Worm (Caenorhabditis elegans): Measurements from ENCODE around the gene F08G2.8.

F08G2.8 gene

DNA sequence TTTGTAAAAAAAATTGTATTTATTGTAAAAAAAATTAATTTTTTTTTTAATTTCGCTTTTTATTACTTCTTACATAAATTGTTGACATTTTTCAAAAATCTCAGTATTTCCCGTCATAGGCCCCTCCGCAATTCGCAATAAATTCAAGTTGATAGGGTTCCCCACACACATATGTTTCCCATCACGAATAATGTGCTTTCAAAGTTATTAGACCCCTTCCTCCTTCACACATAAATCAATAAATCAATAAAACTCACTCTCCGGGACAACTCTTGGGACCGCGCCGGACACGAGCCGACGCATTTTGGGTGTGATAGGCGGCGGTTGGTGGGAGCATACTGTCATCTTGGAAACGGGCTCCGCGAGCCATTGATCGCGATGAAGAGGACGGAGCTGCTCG is 12.7 kb upstream of the F08G2.8 start:
- TF ChIP-seq ama-1 (optimal IDR thresholded peaks at IDR 0.05) = no peak
- TF ChIP-seq tra-4 (tag; optimal IDR thresholded peaks at IDR 0.05) = no peak
- no peak for TF ChIP-seq pes-1 (GFP tag; IDR thresholded peaks at IDR 0.05)
- TF ChIP-seq ceh-13 (GFP tag; optimal IDR thresholded peaks at IDR 0.05) = no peak
- no peak for TF ChIP-seq hnd-1 (tag; optimal IDR thresholded peaks at IDR 0.05)
- no peak for TF ChIP-seq ets-7 (tag; optimal IDR thresholded peaks at IDR 0.05)
- no peak for TF ChIP-seq F13C5.2 (tag; optimal IDR thresholded peaks at IDR 0.05)
- no peak for TF ChIP-seq B0310.2 (tag; optimal IDR thresholded peaks at IDR 0.05)
- TF ChIP-seq hmg-4 (GFP tag; optimal IDR thresholded peaks at IDR 0.05) = no peak
- TF ChIP-seq ceh-36 (tag; optimal IDR thresholded peaks at IDR 0.05) = no peak
- TF ChIP-seq hmbx-1 (tag; optimal IDR thresholded peaks at IDR 0.05) = no peak
- TF ChIP-seq aly-1 (tag; optimal IDR thresholded peaks at IDR 0.05) = no peak
- no peak for TF ChIP-seq scrt-1 (GFP tag; IDR thresholded peaks at IDR 0.05)
- no peak for TF ChIP-seq tbx-37 (GFP tag; conservative IDR thresholded peaks at IDR 0.05)
- TF ChIP-seq sea-1 (GFP tag; conservative IDR thresholded peaks at IDR 0.05) = no peak
- no peak for TF ChIP-seq tbx-11 (GFP tag; IDR thresholded peaks at IDR 0.05)
- no peak for TF ChIP-seq flt-1 (GFP tag; IDR thresholded peaks at IDR 0.05)

DNA sequence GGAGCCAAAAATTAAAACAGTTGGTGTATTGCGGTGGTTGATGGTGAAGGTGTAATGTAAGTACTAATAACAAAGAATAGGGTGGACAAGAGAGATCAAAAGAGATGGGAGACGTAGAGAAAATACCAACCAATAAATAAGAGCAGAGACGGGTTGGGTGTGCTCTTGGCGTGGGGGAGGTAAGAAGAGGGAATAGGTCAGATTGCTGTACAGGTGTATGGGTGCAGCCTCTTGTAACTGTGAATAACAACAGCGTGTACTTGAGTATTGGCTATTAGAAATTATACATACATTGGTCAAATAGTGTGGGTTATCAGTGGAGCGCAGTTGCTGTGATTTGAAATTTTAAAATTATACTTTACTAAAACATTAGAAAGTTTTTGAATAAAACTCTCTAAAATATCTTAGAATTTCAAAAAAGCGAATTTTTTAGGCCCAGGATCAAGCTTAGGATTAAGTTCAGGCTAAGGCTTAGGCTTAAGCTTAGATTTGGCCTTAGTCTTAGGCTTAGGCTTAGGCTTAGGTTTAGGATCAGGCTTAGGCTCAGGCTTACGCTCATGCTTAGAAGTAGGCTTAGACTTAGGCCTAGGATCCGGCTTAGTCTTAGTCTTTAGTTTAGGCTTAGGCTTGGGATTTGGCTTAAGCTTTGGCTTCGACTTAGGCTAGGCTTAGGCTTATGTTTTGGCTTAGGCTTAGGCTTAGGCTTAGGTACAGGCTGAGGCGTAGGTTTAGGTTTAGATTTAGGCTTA is 10.8 kb upstream of the F08G2.8 start, which contains the start of gene F08G2.7:
Gene F08G2.7 (minus strand): TSS at position 51 of the 749 bp plus-strand sequence.
- TF ChIP-seq tra-4 (tag; optimal IDR thresholded peaks at IDR 0.05) (no peak), aly-1 (tag; optimal IDR thresholded peaks at IDR 0.05) (peak; percentile 27), scrt-1 (GFP tag; IDR thresholded peaks at IDR 0.05) (no peak), sea-1 (GFP tag; conservative IDR thresholded peaks at IDR 0.05) (no peak), ceh-36 (tag; optimal IDR thresholded peaks at IDR 0.05) (peak; percentile 85), tbx-11 (GFP tag; IDR thresholded peaks at IDR 0.05) (no peak), ceh-13 (GFP tag; optimal IDR thresholded peaks at IDR 0.05) (no peak), hmg-4 (GFP tag; optimal IDR thresholded peaks at IDR 0.05) (no peak), hmbx-1 (tag; optimal IDR thresholded peaks at IDR 0.05) (no peak)

DNA sequence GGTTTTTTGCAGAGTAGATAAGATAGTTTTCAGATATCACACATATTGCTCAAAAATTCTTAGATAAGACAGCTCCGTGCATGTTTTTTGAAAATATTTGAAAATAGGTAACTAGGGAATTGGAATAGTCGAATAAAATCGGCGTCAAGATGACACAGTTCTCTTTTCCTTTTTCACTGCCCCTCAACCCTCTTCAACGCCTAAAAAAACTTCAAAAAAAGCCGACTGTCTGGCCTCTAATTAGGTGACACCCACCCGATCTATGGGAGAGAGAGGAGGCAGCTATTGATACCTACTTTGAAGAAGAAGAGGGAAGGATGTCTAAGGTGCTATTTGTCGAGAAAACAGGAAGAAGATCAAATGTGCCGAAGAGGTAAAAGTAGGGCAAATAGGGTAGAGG is 9.8 kb upstream of the F08G2.8 start:
- TF ChIP-seq B0310.2 (tag; optimal IDR thresholded peaks at IDR 0.05) = no peak
- TF ChIP-seq hmg-4 (GFP tag; optimal IDR thresholded peaks at IDR 0.05) = no peak
- no peak for TF ChIP-seq flt-1 (GFP tag; IDR thresholded peaks at IDR 0.05)
- no peak for TF ChIP-seq ama-1 (optimal IDR thresholded peaks at IDR 0.05)
- no peak for TF ChIP-seq hnd-1 (tag; optimal IDR thresholded peaks at IDR 0.05)
- TF ChIP-seq tbx-11 (GFP tag; IDR thresholded peaks at IDR 0.05) = no peak
- no peak for TF ChIP-seq ets-7 (tag; optimal IDR thresholded peaks at IDR 0.05)
- TF ChIP-seq F13C5.2 (tag; optimal IDR thresholded peaks at IDR 0.05) = no peak
- no peak for TF ChIP-seq sea-1 (GFP tag; conservative IDR thresholded peaks at IDR 0.05)
- TF ChIP-seq ceh-36 (tag; optimal IDR thresholded peaks at IDR 0.05) = no peak
- TF ChIP-seq aly-1 (tag; optimal IDR thresholded peaks at IDR 0.05) = no peak
- TF ChIP-seq tra-4 (tag; optimal IDR thresholded peaks at IDR 0.05) = no peak
- TF ChIP-seq tbx-37 (GFP tag; conservative IDR thresholded peaks at IDR 0.05) = no peak
- no peak for TF ChIP-seq ceh-13 (GFP tag; optimal IDR thresholded peaks at IDR 0.05)
- no peak for TF ChIP-seq scrt-1 (GFP tag; IDR thresholded peaks at IDR 0.05)
- TF ChIP-seq hmbx-1 (tag; optimal IDR thresholded peaks at IDR 0.05) = no peak
- TF ChIP-seq pes-1 (GFP tag; IDR thresholded peaks at IDR 0.05) = no peak

DNA sequence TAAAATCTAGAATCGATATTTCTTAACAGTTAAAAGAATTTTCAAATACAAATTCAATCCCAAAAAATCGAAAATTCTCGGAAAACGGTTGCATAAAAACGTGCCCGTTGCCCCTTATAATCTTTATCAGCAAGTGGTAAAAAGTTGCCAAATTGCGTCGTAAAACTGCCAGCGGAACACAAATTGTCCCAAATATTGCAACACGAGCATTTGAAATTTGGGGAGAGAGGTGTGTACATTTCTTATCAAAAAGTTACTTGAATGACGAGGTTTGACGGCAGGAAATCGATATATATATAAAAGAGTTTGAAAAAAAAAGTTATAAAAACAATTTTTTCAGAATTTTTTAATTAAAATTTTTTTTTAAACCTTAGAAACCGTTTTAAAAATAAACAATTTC is 6.1 kb upstream of the F08G2.8 start:
- no peak for TF ChIP-seq hmg-4 (GFP tag; optimal IDR thresholded peaks at IDR 0.05)
- no peak for TF ChIP-seq tra-4 (tag; optimal IDR thresholded peaks at IDR 0.05)
- no peak for TF ChIP-seq flt-1 (GFP tag; IDR thresholded peaks at IDR 0.05)
- TF ChIP-seq scrt-1 (GFP tag; IDR thresholded peaks at IDR 0.05) = no peak
- no peak for TF ChIP-seq pes-1 (GFP tag; IDR thresholded peaks at IDR 0.05)
- TF ChIP-seq ceh-36 (tag; optimal IDR thresholded peaks at IDR 0.05) = no peak
- TF ChIP-seq ets-7 (tag; optimal IDR thresholded peaks at IDR 0.05) = no peak
- TF ChIP-seq aly-1 (tag; optimal IDR thresholded peaks at IDR 0.05) = no peak
- TF ChIP-seq F13C5.2 (tag; optimal IDR thresholded peaks at IDR 0.05) = no peak
- no peak for TF ChIP-seq B0310.2 (tag; optimal IDR thresholded peaks at IDR 0.05)
- no peak for TF ChIP-seq tbx-11 (GFP tag; IDR thresholded peaks at IDR 0.05)
- TF ChIP-seq tbx-37 (GFP tag; conservative IDR thresholded peaks at IDR 0.05) = no peak
- TF ChIP-seq ama-1 (optimal IDR thresholded peaks at IDR 0.05) = no peak
- TF ChIP-seq hmbx-1 (tag; optimal IDR thresholded peaks at IDR 0.05) = no peak
- no peak for TF ChIP-seq sea-1 (GFP tag; conservative IDR thresholded peaks at IDR 0.05)
- no peak for TF ChIP-seq hnd-1 (tag; optimal IDR thresholded peaks at IDR 0.05)

DNA sequence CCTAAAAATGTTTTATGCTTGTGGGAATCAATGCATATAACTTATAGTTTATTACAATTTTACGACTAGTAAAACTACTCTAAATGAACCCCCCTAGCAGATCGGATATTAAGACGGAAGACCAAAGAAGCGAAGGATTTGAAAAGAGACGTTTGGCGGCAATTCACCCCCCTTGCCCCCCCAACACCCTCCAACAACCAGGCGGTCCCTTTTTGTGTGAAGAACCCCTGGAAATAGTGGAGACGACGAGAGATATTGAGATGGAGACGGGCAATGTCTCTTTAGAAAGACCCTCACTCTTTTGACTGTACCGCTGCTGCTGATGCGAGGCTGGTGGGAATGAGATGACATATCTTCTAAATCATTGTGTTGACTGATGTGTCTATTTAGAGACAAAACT is 4.7 kb upstream of the F08G2.8 start:
- no peak for TF ChIP-seq hmbx-1 (tag; optimal IDR thresholded peaks at IDR 0.05)
- TF ChIP-seq F13C5.2 (tag; optimal IDR thresholded peaks at IDR 0.05) = no peak
- no peak for TF ChIP-seq tbx-11 (GFP tag; IDR thresholded peaks at IDR 0.05)
- no peak for TF ChIP-seq sea-1 (GFP tag; conservative IDR thresholded peaks at IDR 0.05)
- TF ChIP-seq tra-4 (tag; optimal IDR thresholded peaks at IDR 0.05) = no peak
- TF ChIP-seq aly-1 (tag; optimal IDR thresholded peaks at IDR 0.05) = no peak
- TF ChIP-seq hmg-4 (GFP tag; optimal IDR thresholded peaks at IDR 0.05) = peak; percentile 66
- no peak for TF ChIP-seq ceh-13 (GFP tag; optimal IDR thresholded peaks at IDR 0.05)
- TF ChIP-seq ceh-36 (tag; optimal IDR thresholded peaks at IDR 0.05) = no peak
- TF ChIP-seq tbx-37 (GFP tag; conservative IDR thresholded peaks at IDR 0.05) = no peak
- no peak for TF ChIP-seq ets-7 (tag; optimal IDR thresholded peaks at IDR 0.05)
- peak; percentile 41; the same call in 1 of the 2 replicates for TF ChIP-seq flt-1 (GFP tag; IDR thresholded peaks at IDR 0.05)
- TF ChIP-seq ama-1 (optimal IDR thresholded peaks at IDR 0.05) = no peak
- TF ChIP-seq hnd-1 (tag; optimal IDR thresholded peaks at IDR 0.05) = no peak
- TF ChIP-seq pes-1 (GFP tag; IDR thresholded peaks at IDR 0.05) = no peak
- no peak for TF ChIP-seq B0310.2 (tag; optimal IDR thresholded peaks at IDR 0.05)

DNA sequence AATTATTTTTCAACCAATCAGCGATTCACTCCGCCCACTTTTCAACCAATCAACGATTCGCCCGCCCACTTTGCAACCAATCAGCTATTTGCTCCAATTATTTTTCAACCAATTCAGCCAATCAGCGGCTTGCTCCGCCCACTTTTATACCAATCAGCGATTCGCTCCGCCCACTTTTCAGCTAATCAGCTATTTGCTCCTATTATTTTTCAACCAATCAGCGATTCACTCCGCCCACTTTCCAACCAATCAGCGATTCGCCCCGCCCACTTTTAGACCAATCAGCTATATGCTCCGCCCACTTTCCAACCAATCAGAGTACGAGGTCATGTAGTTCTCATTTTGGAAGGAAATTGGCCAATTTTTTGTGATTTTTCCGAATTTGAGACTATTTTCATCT is 3.2 kb downstream of the F08G2.8 start:
- no peak for TF ChIP-seq tbx-37 (GFP tag; conservative IDR thresholded peaks at IDR 0.05)
- no peak for TF ChIP-seq ceh-36 (tag; optimal IDR thresholded peaks at IDR 0.05)
- no peak for TF ChIP-seq pes-1 (GFP tag; IDR thresholded peaks at IDR 0.05)
- TF ChIP-seq sea-1 (GFP tag; conservative IDR thresholded peaks at IDR 0.05) = no peak
- no peak for TF ChIP-seq ama-1 (optimal IDR thresholded peaks at IDR 0.05)
- no peak for TF ChIP-seq tbx-11 (GFP tag; IDR thresholded peaks at IDR 0.05)
- no peak for TF ChIP-seq ceh-13 (GFP tag; optimal IDR thresholded peaks at IDR 0.05)
- TF ChIP-seq hmg-4 (GFP tag; optimal IDR thresholded peaks at IDR 0.05) = no peak
- TF ChIP-seq ets-7 (tag; optimal IDR thresholded peaks at IDR 0.05) = no peak
- TF ChIP-seq B0310.2 (tag; optimal IDR thresholded peaks at IDR 0.05) = no peak
- no peak for TF ChIP-seq F13C5.2 (tag; optimal IDR thresholded peaks at IDR 0.05)
- TF ChIP-seq hnd-1 (tag; optimal IDR thresholded peaks at IDR 0.05) = no peak
- no peak for TF ChIP-seq flt-1 (GFP tag; IDR thresholded peaks at IDR 0.05)
